Worm (Caenorhabditis elegans) whole organism, L2 larva: ENCODE results near the gene ZC190.8.
"Not testable (repeated sequence)": the region's sequence is repeated elsewhere in the genome, so short reads cannot be mapped to it uniquely, and the experiment has no call there.

Experiments used
- elt-1 ChIP-seq: fragments of 150-350 bp; optimal IDR thresholded peaks from 2 replicates; lab custom pipeline; 2014; ENCODE audit warnings: missing biosample characterization, missing genetic modification characterization
- lin-11 ChIP-seq: fragments of 150-350 bp; sonication (generic microtip); optimal IDR thresholded peaks from 2 replicates; lab custom pipeline; 2014; ENCODE audit warnings: missing biosample characterization, missing genetic modification characterization, inconsistent platforms, mixed read lengths
- nhr-12 ChIP-seq: fragments of 150-350 bp; optimal IDR thresholded peaks from 2 replicates; lab custom pipeline; 2014; ENCODE audit warnings: missing biosample characterization, missing genetic modification characterization

- TF ChIP-seq lin-11 (tag; lab: Kevin White, UChicago); elt-1; nhr-12: not testable (repeated sequence)
These were observed 8.6 kb upstream of the ZC190.8 start, which contains the start of gene ZC190.10 for ce11 chrV:8696218-8696617.
